Fruit fly (Drosophila melanogaster) whole organism, embryonic: ENCODE data around the gene CG13449.
A peak's percentile ranks its signal among the peaks of the same experiment; 100 is the strongest.

Experiments
- Abd-B ChIP-seq: fragments of 200-800 bp; sonication (Bioruptor generic); optimal IDR thresholded peaks from 2 replicates; lab custom pipeline; 2018; ENCODE audit warnings: missing biosample characterization, mild to moderate bottlenecking, missing genetic modification characterization, moderate library complexity
- CG11247 ChIP-seq: fragments of 200-800 bp; sonication (Bioruptor generic); IDR thresholded peaks from 2 replicates; pipeline ENCODE4 v1.3.6; 2022; ENCODE audit warnings: missing biosample characterization, missing genetic modification characterization
- CG11504 ChIP-seq: fragments of 200-800 bp; sonication (Bioruptor generic); optimal IDR thresholded peaks from 3 replicates; lab custom pipeline; 2019; ENCODE audit warnings: missing biosample characterization, mild to moderate bottlenecking, missing genetic modification characterization, moderate library complexity
- CG1233 ChIP-seq: fragments of 200-800 bp; sonication (Bioruptor generic); optimal IDR thresholded peaks from 4 replicates; lab custom pipeline; 2018; ENCODE audit warnings: missing biosample characterization, mild to moderate bottlenecking, missing genetic modification characterization
- CG13296 ChIP-seq: fragments of 200-800 bp; sonication (Bioruptor generic); optimal IDR thresholded peaks from 3 replicates; lab custom pipeline; 2018; ENCODE audit warnings: missing biosample characterization, mild to moderate bottlenecking, missing genetic modification characterization
- CG14667 ChIP-seq: fragments of 200-800 bp; sonication (Bioruptor generic); IDR thresholded peaks from 2 replicates; pipeline ENCODE4 v1.3.6; 2022; ENCODE audit warnings: missing biosample characterization, missing genetic modification characterization
- CG1602 ChIP-seq: fragments of 200-800 bp; sonication (Bioruptor generic); optimal IDR thresholded peaks from 3 replicates; lab custom pipeline; 2016; ENCODE audit warnings: missing biosample characterization, missing genetic modification characterization
- CG16863 ChIP-seq: fragments of 200-800 bp; sonication (Bioruptor generic); optimal IDR thresholded peaks from 3 replicates; lab custom pipeline; 2016; ENCODE audit warnings: missing biosample characterization, missing genetic modification characterization
- CG17359 ChIP-seq: fragments of 200-800 bp; sonication (Bioruptor generic); optimal IDR thresholded peaks from 3 replicates; lab custom pipeline; 2018; ENCODE audit warnings: missing biosample characterization, mild to moderate bottlenecking, missing genetic modification characterization, moderate library complexity
- CG17385 ChIP-seq: fragments of 200-800 bp; sonication (Bioruptor generic); optimal IDR thresholded peaks from 3 replicates; lab custom pipeline; 2018; ENCODE audit warnings: missing biosample characterization, mild to moderate bottlenecking, missing genetic modification characterization
- CG18619 ChIP-seq: fragments of 200-800 bp; sonication (Bioruptor generic); optimal IDR thresholded peaks from 3 replicates; lab custom pipeline; 2017; ENCODE audit warnings: missing biosample characterization, mild to moderate bottlenecking, missing genetic modification characterization
- CG30020 ChIP-seq: fragments of 200-800 bp; optimal IDR thresholded peaks from 2 replicates; lab custom pipeline; 2019; ENCODE audit warnings: missing biosample characterization, mild to moderate bottlenecking, missing genetic modification characterization, moderate library complexity
- CG30431 ChIP-seq: fragments of 200-800 bp; sonication (Bioruptor generic); optimal IDR thresholded peaks from 2 replicates; lab custom pipeline; 2017; ENCODE audit warnings: missing biosample characterization, missing genetic modification characterization
- CG4282 ChIP-seq: fragments of 200-800 bp; sonication (Bioruptor generic); optimal IDR thresholded peaks from 2 replicates; lab custom pipeline; 2016; ENCODE audit warnings: missing biosample characterization, missing genetic modification characterization
- CG4404 ChIP-seq: fragments of 200-800 bp; sonication (Bioruptor generic); IDR thresholded peaks from 2 replicates; pipeline ENCODE4 v1.3.6; 2022; ENCODE audit warnings: missing biosample characterization, missing genetic modification characterization
- CG5245 ChIP-seq: fragments of 200-800 bp; sonication (Bioruptor generic); optimal IDR thresholded peaks from 3 replicates; lab custom pipeline; 2016; ENCODE audit warnings: missing biosample characterization, missing genetic modification characterization
- CG6689 ChIP-seq: fragments of 200-800 bp; sonication (Bioruptor generic); IDR thresholded peaks from 2 replicates; pipeline ENCODE4 v1.3.6; 2022; ENCODE audit warnings: missing biosample characterization, missing genetic modification characterization
- CG6791 ChIP-seq: fragments of 200-800 bp; sonication (Bioruptor generic); IDR thresholded peaks from 3 replicates; pipeline ENCODE4 v1.3.6; 2022; ENCODE audit warnings: missing biosample characterization, missing genetic modification characterization; ENCODE audit not compliant: partially characterized antibody
- CG7357 ChIP-seq: fragments of 200-800 bp; sonication (Bioruptor generic); IDR thresholded peaks from 3 replicates; pipeline ENCODE4 v1.3.6; 2022; ENCODE audit warnings: missing biosample characterization, missing genetic modification characterization
- CG7786 ChIP-seq: fragments of 200-800 bp; sonication (Bioruptor generic); optimal IDR thresholded peaks from 2 replicates; lab custom pipeline; 2016; ENCODE audit warnings: missing biosample characterization, missing genetic modification characterization
- CG8281 ChIP-seq: fragments of 200-800 bp; sonication (Bioruptor generic); optimal IDR thresholded peaks from 2 replicates; lab custom pipeline; 2018; ENCODE audit warnings: missing biosample characterization, mild to moderate bottlenecking, missing genetic modification characterization, moderate library complexity
- Chrac-16 ChIP-seq: fragments of 200-800 bp; sonication (Bioruptor generic); optimal IDR thresholded peaks from 3 replicates; lab custom pipeline; 2016; ENCODE audit warnings: missing biosample characterization, missing genetic modification characterization
- ERR ChIP-seq: fragments of 200-800 bp; sonication (Bioruptor generic); optimal IDR thresholded peaks from 2 replicates; lab custom pipeline; 2016; ENCODE audit warnings: missing biosample characterization, missing genetic modification characterization
- HLH54F ChIP-seq: fragments of 200-800 bp; sonication (Bioruptor generic); optimal IDR thresholded peaks from 3 replicates; lab custom pipeline; 2016; ENCODE audit warnings: missing biosample characterization, missing genetic modification characterization
- Hr3 ChIP-seq: fragments of 200-800 bp; sonication (Bioruptor generic); optimal IDR thresholded peaks from 3 replicates; lab custom pipeline; 2016; ENCODE audit warnings: missing biosample characterization, missing genetic modification characterization
- Hsf ChIP-seq: fragments of 200-800 bp; sonication (Bioruptor generic); optimal IDR thresholded peaks from 3 replicates; lab custom pipeline; 2016; ENCODE audit warnings: missing biosample characterization, missing genetic modification characterization
- Lhr ChIP-seq: fragments of 200-800 bp; sonication (Bioruptor generic); optimal IDR thresholded peaks from 3 replicates; lab custom pipeline; 2017; ENCODE audit warnings: mild to moderate bottlenecking, missing biosample characterization, missing genetic modification reagents, missing genetic modification characterization
- Mes4 ChIP-seq: fragments of 200-800 bp; sonication (Bioruptor generic); optimal IDR thresholded peaks from 2 replicates; lab custom pipeline; 2016; ENCODE audit warnings: missing biosample characterization, missing genetic modification characterization
- Oaz ChIP-seq: fragments of 200-800 bp; sonication (Bioruptor generic); IDR thresholded peaks from 2 replicates; pipeline ENCODE4 v1.3.6; 2022; ENCODE audit warnings: missing biosample characterization, missing genetic modification characterization
- Rx ChIP-seq: fragments of 200-800 bp; sonication (Bioruptor generic); IDR thresholded peaks from 2 replicates; pipeline ENCODE4 v1.3.6; 2022; ENCODE audit warnings: missing biosample characterization, missing genetic modification characterization
- Xbp1 ChIP-seq: fragments of 200-800 bp; sonication (Bioruptor generic); optimal IDR thresholded peaks from 3 replicates; lab custom pipeline; 2016; ENCODE audit warnings: missing biosample characterization, mild to moderate bottlenecking, missing genetic modification characterization
- ac ChIP-seq: fragments of 200-800 bp; sonication (Bioruptor generic); optimal IDR thresholded peaks from 3 replicates; lab custom pipeline; 2017; ENCODE audit warnings: missing biosample characterization, mild to moderate bottlenecking, missing genetic modification characterization
- ap ChIP-seq: fragments of 200-800 bp; sonication (Bioruptor generic); IDR thresholded peaks from 2 replicates; pipeline ENCODE4 v1.3.6; 2022; ENCODE audit warnings: missing biosample characterization, missing genetic modification characterization
- ase ChIP-seq: fragments of 200-800 bp; sonication (Bioruptor generic); IDR thresholded peaks from 3 replicates; pipeline ENCODE4 v1.3.6; 2022; ENCODE audit warnings: missing biosample characterization, missing genetic modification characterization
- bbx ChIP-seq: fragments of 200-800 bp; sonication (Bioruptor generic); IDR thresholded peaks from 2 replicates; pipeline ENCODE4 v1.3.6; 2022; ENCODE audit warnings: missing biosample characterization, missing genetic modification characterization; ENCODE audit not compliant: partially characterized antibody
- bcd ChIP-seq: fragments of 200-800 bp; sonication (Bioruptor generic); optimal IDR thresholded peaks from 2 replicates; lab custom pipeline; 2017; ENCODE audit warnings: missing biosample characterization, mild to moderate bottlenecking, missing genetic modification characterization
- crol ChIP-seq: fragments of 200-800 bp; sonication (Bioruptor generic); IDR thresholded peaks from 2 replicates; pipeline ENCODE4 v1.3.6; 2022; ENCODE audit warnings: missing biosample characterization, missing genetic modification characterization
- dan ChIP-seq: fragments of 200-800 bp; sonication (Bioruptor generic); IDR thresholded peaks from 2 replicates; pipeline ENCODE4 v1.3.6; 2022; ENCODE audit warnings: missing biosample characterization, missing genetic modification characterization
- dmrt11E ChIP-seq: fragments of 200-800 bp; sonication (Bioruptor generic); optimal IDR thresholded peaks from 3 replicates; lab custom pipeline; 2018; ENCODE audit warnings: missing biosample characterization, mild to moderate bottlenecking, missing genetic modification characterization, moderate library complexity
- ewg ChIP-seq: fragments of 200-800 bp; sonication (Bioruptor generic); optimal IDR thresholded peaks from 3 replicates; lab custom pipeline; 2017; ENCODE audit warnings: mild to moderate bottlenecking, missing biosample characterization, missing genetic modification reagents, missing genetic modification characterization
- fu2 ChIP-seq: fragments of 200-800 bp; sonication (Bioruptor generic); optimal IDR thresholded peaks from 2 replicates; lab custom pipeline; 2016; ENCODE audit warnings: missing biosample characterization, missing genetic modification characterization
- gro ChIP-seq: fragments of 200-800 bp; sonication (Bioruptor generic); optimal IDR thresholded peaks from 2 replicates; lab custom pipeline; 2016; ENCODE audit warnings: missing biosample characterization, missing genetic modification characterization
- h ChIP-seq: fragments of >200 bp; optimal IDR thresholded peaks from 2 replicates; lab custom pipeline; 2017
- mirr ChIP-seq: fragments of 200-800 bp; sonication (Bioruptor generic); optimal IDR thresholded peaks from 3 replicates; lab custom pipeline; 2018; ENCODE audit warnings: missing biosample characterization, mild to moderate bottlenecking, missing genetic modification characterization
- mld ChIP-seq: fragments of 200-800 bp; sonication (Bioruptor generic); IDR thresholded peaks from 3 replicates; pipeline ENCODE4 v1.3.6; 2022; ENCODE audit warnings: missing biosample characterization, missing genetic modification characterization; ENCODE audit not compliant: partially characterized antibody
- sens ChIP-seq: fragments of 200-800 bp; sonication (Bioruptor generic); peaks from one replicate; lab custom pipeline; 2016; ENCODE audit warnings: missing biosample characterization, missing genetic modification characterization
- shn ChIP-seq: fragments of 200-800 bp; sonication (Bioruptor generic); optimal IDR thresholded peaks from 3 replicates; lab custom pipeline; 2016; ENCODE audit warnings: missing biosample characterization, missing genetic modification characterization
- tin ChIP-seq: fragments of 200-800 bp; sonication (Bioruptor generic); optimal IDR thresholded peaks from 3 replicates; lab custom pipeline; 2016; ENCODE audit warnings: missing biosample characterization, missing genetic modification characterization
- vvl ChIP-seq: fragments of 200-800 bp; sonication (Bioruptor generic); IDR thresholded peaks from 2 replicates; pipeline ENCODE4 v1.3.6; 2022; ENCODE audit warnings: missing biosample characterization, missing genetic modification characterization
- wor ChIP-seq: fragments of 200-800 bp; sonication (Bioruptor generic); IDR thresholded peaks from 2 replicates; pipeline ENCODE4 v1.3.6; 2022; ENCODE audit warnings: missing biosample characterization, missing genetic modification characterization
- zen ChIP-seq: fragments of 200-800 bp; sonication (Bioruptor generic); optimal IDR thresholded peaks from 3 replicates; lab custom pipeline; 2018; ENCODE audit warnings: missing biosample characterization, mild to moderate bottlenecking, missing genetic modification characterization, moderate library complexity

CG13449 gene

DNA sequence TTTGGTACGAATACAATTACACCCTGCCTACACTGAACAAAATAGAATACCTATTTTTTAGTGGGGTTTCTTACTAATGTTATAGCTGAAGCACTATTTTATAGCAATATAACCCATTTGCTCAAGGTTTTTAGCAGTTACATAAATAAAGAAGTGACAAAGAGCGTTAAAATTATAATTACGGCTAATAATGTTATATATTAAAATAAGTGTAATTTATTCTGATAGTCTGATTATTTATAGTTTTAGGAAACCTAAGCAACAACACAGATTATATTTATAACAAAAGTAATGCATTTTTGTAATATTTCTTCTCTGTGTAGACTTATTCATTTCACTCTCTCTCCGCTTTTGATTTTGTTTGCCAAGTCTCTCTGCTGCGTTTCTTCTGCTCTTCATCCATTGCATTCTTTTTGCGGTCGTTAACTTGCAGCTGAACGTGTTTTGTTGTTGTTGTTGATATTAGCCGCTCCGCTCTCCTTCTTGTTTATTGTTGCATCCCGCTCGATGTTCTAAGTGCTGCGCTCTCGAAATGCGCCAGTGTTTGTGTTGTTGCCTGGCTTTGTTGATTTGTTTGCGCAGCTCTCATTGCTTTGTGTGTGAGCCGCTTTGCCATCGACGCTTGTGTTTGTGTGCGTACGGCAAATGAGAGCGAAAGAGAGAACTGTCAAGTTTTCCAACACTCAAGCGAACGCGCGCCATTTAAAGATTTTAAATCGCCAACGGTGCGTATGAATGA lies 13.2 kb upstream of the CG13449 start (continued):
- TF ChIP-seq wor (GFP tag; lab: Robert Waterston, UW) (peak; percentile 91), CG1602 (GFP tag; lab: Kevin White, UChicago) (peak; percentile 88), shn (GFP tag; lab: Kevin White, UChicago) (no peak), ac (GFP tag; lab: Kevin White, UChicago) (no peak), CG4404 (peak; percentile 75), CG6689 (GFP tag; lab: Robert Waterston, UW) (peak; percentile 90), ERR (GFP tag; lab: Kevin White, UChicago) (no peak), bbx (GFP tag; lab: Robert Waterston, UW) (no peak), CG17385 (GFP tag; lab: Kevin White, UChicago) (peak; percentile 86), tin (GFP tag; lab: Kevin White, UChicago) (peak; percentile 90), CG7357 (GFP tag; lab: Robert Waterston, UW) (peak; percentile 84), dmrt11E (tag; lab: Kevin White, UChicago) (peak; percentile 69), CG30020 (tag; lab: Kevin White, UChicago) (peak; percentile 69), ap (GFP tag; lab: Robert Waterston, UW) (peak; percentile 74), sens (GFP tag; lab: Kevin White, UChicago) (peak; percentile 93), zen (tag; lab: Kevin White, UChicago) (peak; percentile 79), Chrac-16 (GFP tag; lab: Kevin White, UChicago) (peak; percentile 83), crol (GFP tag; lab: Robert Waterston, UW) (no peak; the same call in 1 of the 2 replicates), mld (GFP tag; lab: Robert Waterston, UW) (no peak), Hsf (GFP tag; lab: Kevin White, UChicago) (peak; percentile 69), CG4282 (no peak), ase (GFP tag; lab: Robert Waterston, UW) (peak; percentile 79), Hr3 (GFP tag; lab: Kevin White, UChicago) (peak; percentile 91), bcd (peak; percentile 93), CG13296 (GFP tag; lab: Kevin White, UChicago) (peak; percentile 79), dan (GFP tag; lab: Robert Waterston, UW) (no peak), CG5245 (peak; percentile 73), CG30431 (GFP tag; lab: Kevin White, UChicago) (peak; percentile 75), Oaz (GFP tag; lab: Robert Waterston, UW) (peak; percentile 66), Lhr (GFP tag; lab: Kevin White, UChicago) (peak; percentile 70), vvl (peak; percentile 84), CG1233 (GFP tag; lab: Kevin White, UChicago) (peak; percentile 87), fu2 (GFP tag; lab: Kevin White, UChicago) (no peak), Mes4 (no peak), CG14667 (GFP tag; lab: Robert Waterston, UW) (peak; percentile 74; the same call in 1 of the 2 replicates), mirr (GFP tag; lab: Kevin White, UChicago) (peak; percentile 11), CG16863 (GFP tag; lab: Kevin White, UChicago) (no peak), CG6791 (GFP tag; lab: Robert Waterston, UW) (no peak), Xbp1 (GFP tag; lab: Kevin White, UChicago) (peak; percentile 88), CG11247 (GFP tag; lab: Robert Waterston, UW) (no peak; the same call in 1 of the 2 replicates), CG18619 (peak; percentile 87), CG8281 (tag; lab: Kevin White, UChicago) (peak; percentile 79), ewg (GFP tag; lab: Kevin White, UChicago) (peak; percentile 82), h (lab: Kevin White, UChicago) (no peak), Rx (GFP tag; lab: Robert Waterston, UW) (no peak), gro (GFP tag; lab: Kevin White, UChicago) (peak; percentile 16), CG7786 (GFP tag; lab: Kevin White, UChicago) (peak; percentile 34), Abd-B (GFP tag; lab: Kevin White, UChicago) (peak; percentile 95), CG17359 (tag; lab: Kevin White, UChicago) (peak; percentile 93), HLH54F (GFP tag; lab: Kevin White, UChicago) (no peak), CG11504 (peak; percentile 96)
